Fruit fly (Drosophila melanogaster) whole organism, prepupa: ENCODE measurements around the gene CG11584.
A peak's percentile ranks its signal among the peaks of the same experiment; 100 is the strongest.

Experiments used
- CG10669 ChIP-seq: fragments of 200-800 bp; sonication (Bioruptor generic); optimal IDR thresholded peaks from 3 replicates; lab custom pipeline; 2018; ENCODE audit warnings: missing biosample characterization, mild to moderate bottlenecking, missing genetic modification characterization, moderate library complexity
- CG11294 ChIP-seq: fragments of 200-800 bp; sonication (Bioruptor generic); IDR thresholded peaks from 2 replicates; pipeline ENCODE4 v1.3.6; 2022; ENCODE audit warnings: missing biosample characterization, missing genetic modification characterization
- CG11762 ChIP-seq: fragments of 200-800 bp; sonication (Bioruptor generic); optimal IDR thresholded peaks from 3 replicates; lab custom pipeline; 2016; ENCODE audit warnings: missing biosample characterization, missing genetic modification characterization; ENCODE audit not compliant: insufficient read depth
- CG11902 ChIP-seq: fragments of 200-800 bp; sonication (Bioruptor generic); optimal IDR thresholded peaks from 3 replicates; lab custom pipeline; 2016; ENCODE audit warnings: missing biosample characterization, missing genetic modification characterization
- CG1621 ChIP-seq: fragments of 200-800 bp; sonication (Bioruptor generic); optimal IDR thresholded peaks from 3 replicates; lab custom pipeline; 2018; ENCODE audit warnings: missing biosample characterization, mild to moderate bottlenecking, missing genetic modification characterization
- CG16779 ChIP-seq: fragments of 200-800 bp; sonication (Bioruptor generic); optimal IDR thresholded peaks from 3 replicates; lab custom pipeline; 2017; ENCODE audit warnings: missing biosample characterization, mild to moderate bottlenecking, missing genetic modification characterization
- CG3032 ChIP-seq: fragments of 200-800 bp; optimal IDR thresholded peaks from 2 replicates; lab custom pipeline; 2019; ENCODE audit warnings: missing biosample characterization, mild to moderate bottlenecking, missing genetic modification characterization, moderate library complexity
- CG31627 ChIP-seq: fragments of 200-800 bp; sonication (Bioruptor generic); optimal IDR thresholded peaks from 3 replicates; lab custom pipeline; 2016; ENCODE audit warnings: missing biosample characterization, missing genetic modification characterization
- CG32006 ChIP-seq: fragments of 200-800 bp; sonication (Bioruptor generic); optimal IDR thresholded peaks from 3 replicates; lab custom pipeline; 2017; ENCODE audit warnings: missing biosample characterization, mild to moderate bottlenecking, missing genetic modification characterization
- CG34406 ChIP-seq: fragments of 200-800 bp; sonication (Bioruptor generic); optimal IDR thresholded peaks from 3 replicates; lab custom pipeline; 2016; ENCODE audit warnings: missing biosample characterization, missing genetic modification characterization
- CG3919 ChIP-seq: fragments of 200-800 bp; sonication (Bioruptor generic); optimal IDR thresholded peaks from 3 replicates; lab custom pipeline; 2016; ENCODE audit warnings: missing biosample characterization, missing genetic modification characterization
- CG6163 ChIP-seq: fragments of 200-800 bp; sonication (Bioruptor generic); IDR thresholded peaks from 3 replicates; pipeline ENCODE4 v1.3.6; 2022; ENCODE audit warnings: missing biosample characterization, missing genetic modification characterization
- CG6792 ChIP-seq: fragments of 200-800 bp; sonication (Bioruptor generic); optimal IDR thresholded peaks from 3 replicates; lab custom pipeline; 2016; ENCODE audit warnings: missing biosample characterization, missing genetic modification characterization
- CG6854 ChIP-seq: fragments of 200-800 bp; sonication (Bioruptor generic); optimal IDR thresholded peaks from 2 replicates; lab custom pipeline; 2017; ENCODE audit warnings: missing biosample characterization, mild to moderate bottlenecking, missing genetic modification characterization
- CG8119 ChIP-seq: fragments of 200-800 bp; sonication (Bioruptor generic); IDR thresholded peaks from 3 replicates; pipeline ENCODE4 v1.3.6; 2022; ENCODE audit warnings: missing biosample characterization, missing genetic modification characterization
- CG9139 ChIP-seq: fragments of 200-800 bp; sonication (Bioruptor generic); optimal IDR thresholded peaks from 3 replicates; lab custom pipeline; 2017; ENCODE audit warnings: missing biosample characterization, mild to moderate bottlenecking, missing genetic modification characterization
- Eip75B ChIP-seq: fragments of 200-800 bp; sonication (Bioruptor generic); optimal IDR thresholded peaks from 3 replicates; lab custom pipeline; 2016; ENCODE audit warnings: missing biosample characterization, missing genetic modification characterization
- Eip78C ChIP-seq: fragments of 200-800 bp; sonication (Bioruptor generic); peaks from one replicate; lab custom pipeline; 2016; ENCODE audit warnings: missing biosample characterization, missing genetic modification characterization
- Eip93F ChIP-seq: fragments of 200-800 bp; sonication (Bioruptor generic); optimal IDR thresholded peaks from 2 replicates; lab custom pipeline; 2016; ENCODE audit warnings: missing biosample characterization, mild to moderate bottlenecking, missing genetic modification characterization
- Ets21C ChIP-seq: fragments of 200-800 bp; sonication (Bioruptor generic); optimal IDR thresholded peaks from 3 replicates; lab custom pipeline; 2016; ENCODE audit warnings: missing biosample characterization, missing genetic modification characterization
- Ets96B ChIP-seq: fragments of 200-800 bp; optimal IDR thresholded peaks from 2 replicates; lab custom pipeline; 2019; ENCODE audit warnings: missing biosample characterization, mild to moderate bottlenecking, missing genetic modification characterization, moderate library complexity
- Gug ChIP-seq: fragments of 200-800 bp; sonication (Bioruptor generic); IDR thresholded peaks from 2 replicates; pipeline ENCODE4 v1.3.6; 2022; ENCODE audit warnings: missing biosample characterization, missing genetic modification characterization
- Hr38 ChIP-seq: sonication (Bioruptor generic); optimal IDR thresholded peaks from 2 replicates; lab custom pipeline; 2016; ENCODE audit warnings: missing biosample characterization, missing genetic modification characterization
- Hr4 ChIP-seq: fragments of 200-800 bp; sonication (Bioruptor generic); optimal IDR thresholded peaks from 3 replicates; lab custom pipeline; 2016; ENCODE audit warnings: missing biosample characterization, missing genetic modification characterization
- Met ChIP-seq: fragments of 200-800 bp; sonication (Bioruptor generic); optimal IDR thresholded peaks from 3 replicates; lab custom pipeline; 2016; ENCODE audit warnings: missing biosample characterization, missing genetic modification characterization
- OdsH ChIP-seq: fragments of 200-800 bp; sonication (Bioruptor generic); optimal IDR thresholded peaks from 3 replicates; lab custom pipeline; 2016; ENCODE audit warnings: missing biosample characterization, missing genetic modification characterization
- Smox ChIP-seq: fragments of 200-800 bp; sonication (Bioruptor generic); optimal IDR thresholded peaks from 3 replicates; lab custom pipeline; 2016; ENCODE audit warnings: missing biosample characterization, missing genetic modification characterization
- Sox102F ChIP-seq: fragments of 200-800 bp; sonication (Bioruptor generic); optimal IDR thresholded peaks from 2 replicates; lab custom pipeline; 2016; ENCODE audit warnings: missing biosample characterization, mild to moderate bottlenecking, missing genetic modification characterization
- Sox14 ChIP-seq: fragments of 200-800 bp; sonication (Bioruptor generic); optimal IDR thresholded peaks from 3 replicates; lab custom pipeline; 2016; ENCODE audit warnings: missing biosample characterization, missing genetic modification characterization
- Sox15 ChIP-seq: fragments of 200-800 bp; sonication (Bioruptor generic); optimal IDR thresholded peaks from 3 replicates; lab custom pipeline; 2016; ENCODE audit warnings: missing biosample characterization, missing genetic modification characterization
- achi ChIP-seq: fragments of 200-800 bp; sonication (Bioruptor generic); optimal IDR thresholded peaks from 3 replicates; lab custom pipeline; 2016; ENCODE audit warnings: missing biosample characterization, missing genetic modification characterization
- acj6 ChIP-seq: fragments of 200-800 bp; sonication (Bioruptor generic); optimal IDR thresholded peaks from 3 replicates; lab custom pipeline; 2016; ENCODE audit warnings: missing biosample characterization, missing genetic modification characterization
- dac ChIP-seq: fragments of 200-800 bp; sonication (Bioruptor generic); optimal IDR thresholded peaks from 2 replicates; lab custom pipeline; 2017; ENCODE audit warnings: missing biosample characterization, mild to moderate bottlenecking, missing genetic modification characterization
- esn ChIP-seq: fragments of 200-800 bp; sonication (Bioruptor generic); optimal IDR thresholded peaks from 2 replicates; lab custom pipeline; 2016; ENCODE audit warnings: missing biosample characterization, mild to moderate bottlenecking, missing genetic modification characterization, moderate library complexity
- fd59A ChIP-seq: fragments of 200-800 bp; sonication (Bioruptor generic); optimal IDR thresholded peaks from 2 replicates; lab custom pipeline; 2017; ENCODE audit warnings: missing biosample characterization, mild to moderate bottlenecking, missing genetic modification characterization, missing genetic modification reagents
- fd85E ChIP-seq: fragments of 200-800 bp; sonication (Bioruptor generic); optimal IDR thresholded peaks from 3 replicates; lab custom pipeline; 2016; ENCODE audit warnings: missing biosample characterization, missing genetic modification characterization
- fkh ChIP-seq: fragments of 200-800 bp; sonication (Bioruptor generic); optimal IDR thresholded peaks from 3 replicates; lab custom pipeline; 2017; ENCODE audit warnings: missing biosample characterization, mild to moderate bottlenecking, missing genetic modification characterization, moderate library complexity
- net ChIP-seq: fragments of 200-800 bp; sonication (Bioruptor generic); optimal IDR thresholded peaks from 3 replicates; lab custom pipeline; 2016; ENCODE audit warnings: missing biosample characterization, missing genetic modification characterization
- pdm3 ChIP-seq: fragments of 200-800 bp; sonication (Bioruptor generic); optimal IDR thresholded peaks from 3 replicates; lab custom pipeline; 2016; ENCODE audit warnings: missing biosample characterization, missing genetic modification characterization
- salr ChIP-seq, 2 experiments: fragments of 200-800 bp; sonication (Bioruptor generic); optimal IDR thresholded peaks; 3 replicates each; lab custom pipeline; 2016 to 2018; ENCODE audit warnings: missing biosample characterization in 2 of 2, missing genetic modification characterization in 2 of 2, mild to moderate bottlenecking in 1 of 2
- svp ChIP-seq: fragments of 200-800 bp; sonication (Bioruptor generic); peaks from one replicate; lab custom pipeline; 2016; ENCODE audit warnings: missing biosample characterization, missing genetic modification characterization
- topi ChIP-seq: fragments of 200-800 bp; sonication (Bioruptor generic); optimal IDR thresholded peaks from 3 replicates; lab custom pipeline; 2016; ENCODE audit warnings: missing biosample characterization, missing genetic modification characterization
- vri ChIP-seq: fragments of 200-800 bp; sonication (Bioruptor generic); optimal IDR thresholded peaks from 3 replicates; lab custom pipeline; 2016; ENCODE audit warnings: missing biosample characterization, mild to moderate bottlenecking, missing genetic modification characterization

Gene CG11584

dm6 chrX:14208426-14209208 is 27.8 kb downstream of the CG11584 start (continued):
- TF ChIP-seq CG3919 (peak; percentile 77), topi (GFP tag; lab: Kevin White, UChicago) (peak; percentile 79), Sox15 (GFP tag; lab: Kevin White, UChicago) (peak; percentile 13), CG8119 (peak; percentile 82), Eip93F (GFP tag; lab: Kevin White, UChicago) (no peak), Ets21C (GFP tag; lab: Kevin White, UChicago) (no peak), CG3032 (tag; lab: Kevin White, UChicago) (peak; percentile 75), dac (GFP tag; lab: Kevin White, UChicago) (peak; percentile 44), CG32006 (GFP tag; lab: Kevin White, UChicago) (peak; percentile 71), OdsH (peak; percentile 71)

dm6 chrX:14209209-14209781 is 28.5 kb downstream of the CG11584 start:
- TF ChIP-seq Eip78C (GFP tag; lab: Kevin White, UChicago) (peak; percentile 31), svp (peak; percentile 58), CG31627 (peak; percentile 21), salr (GFP tag; optimal IDR thresholded peaks at IDR 0.05; lab: Kevin White, UChicago) (no peak), Smox (peak; percentile 6), esn (GFP tag; lab: Kevin White, UChicago) (no peak), fkh (GFP tag; lab: Kevin White, UChicago) (peak; percentile 48), Sox102F (GFP tag; lab: Kevin White, UChicago) (peak; percentile 11), topi (GFP tag; lab: Kevin White, UChicago) (peak; percentile 26), CG9139 (no peak), CG34406 (GFP tag; lab: Kevin White, UChicago) (peak; percentile 1), vri (peak; percentile 11)

DNA sequence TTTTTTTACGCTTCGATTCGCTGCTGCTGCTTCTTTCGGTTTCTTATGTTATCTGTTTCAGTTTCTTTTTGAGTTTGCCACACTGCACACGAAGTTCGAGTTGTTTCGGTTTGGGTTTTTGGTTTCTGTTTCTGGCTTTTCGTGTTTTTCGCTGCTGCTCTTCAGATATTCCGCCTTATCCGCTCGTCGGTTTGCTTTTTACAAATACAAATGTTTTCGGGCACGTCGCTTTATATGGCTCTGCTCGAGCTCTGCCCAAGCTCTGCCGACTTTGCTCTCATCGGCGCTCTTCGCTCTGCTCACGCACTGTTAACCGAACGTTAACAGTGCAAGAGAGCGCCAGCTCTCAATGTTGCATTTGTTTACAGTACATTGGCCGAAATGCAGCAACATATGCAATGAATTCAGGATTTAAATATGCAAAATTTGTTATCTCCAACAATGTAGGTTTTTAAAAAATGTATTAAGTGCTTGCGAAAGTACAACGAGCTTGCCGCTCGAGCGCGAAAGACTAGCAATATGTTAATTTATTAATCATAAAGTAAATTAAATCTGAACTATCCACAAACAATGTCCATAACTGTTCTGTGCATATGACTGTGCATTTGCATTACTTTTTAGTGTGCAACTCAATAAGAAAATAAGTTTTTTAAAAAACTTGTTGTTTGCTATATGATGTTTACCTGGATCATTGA is 30.6 kb downstream of the CG11584 start:
- TF ChIP-seq svp, result peak; percentile 62
- no peak for TF ChIP-seq Hr38
- TF ChIP-seq fd85E (GFP tag; lab: Kevin White, UChicago), result no peak
- no peak for TF ChIP-seq CG1621
- peak; percentile 55 for TF ChIP-seq pdm3
- peak; percentile 38 for TF ChIP-seq OdsH
- no peak for TF ChIP-seq Eip75B (GFP tag; lab: Kevin White, UChicago)
- TF ChIP-seq CG32006 (GFP tag; lab: Kevin White, UChicago), result peak; percentile 76
- no peak for TF ChIP-seq CG8119
- TF ChIP-seq CG16779 (tag; lab: Kevin White, UChicago), result no peak
- peak; percentile 18 for TF ChIP-seq CG6854
- peak; percentile 30 for TF ChIP-seq Met
- TF ChIP-seq Hr4 (GFP tag; lab: Kevin White, UChicago), result peak; percentile 48
- no peak for TF ChIP-seq Sox15 (GFP tag; lab: Kevin White, UChicago)
- TF ChIP-seq CG11902 (GFP tag; lab: Kevin White, UChicago), result no peak
- no peak; the same call in 2 of the 3 replicates for TF ChIP-seq CG6163
- TF ChIP-seq CG3032 (tag; lab: Kevin White, UChicago), result peak; percentile 30
- TF ChIP-seq acj6 (GFP tag; lab: Kevin White, UChicago), result peak; percentile 41
- TF ChIP-seq topi (GFP tag; lab: Kevin White, UChicago), result peak; percentile 6
- TF ChIP-seq Ets21C (GFP tag; lab: Kevin White, UChicago), result no peak
- TF ChIP-seq Sox102F (GFP tag; lab: Kevin White, UChicago), result peak; percentile 10
- TF ChIP-seq Smox, result peak; percentile 15
- peak; percentile 37 for TF ChIP-seq fd59A (GFP tag; lab: Kevin White, UChicago)
- TF ChIP-seq Sox14 (GFP tag; lab: Kevin White, UChicago), result peak; percentile 28
- TF ChIP-seq achi, result peak; percentile 24
- no peak for TF ChIP-seq net (GFP tag; lab: Kevin White, UChicago)
- no peak for TF ChIP-seq Ets96B
- TF ChIP-seq esn (GFP tag; lab: Kevin White, UChicago), result peak; percentile 14
- TF ChIP-seq CG34406 (GFP tag; lab: Kevin White, UChicago), result no peak
- TF ChIP-seq CG6792 (GFP tag; lab: Kevin White, UChicago), result no peak
- TF ChIP-seq CG11294, result no peak
- no peak for TF ChIP-seq CG11762 (GFP tag; lab: Kevin White, UChicago)
- no peak for TF ChIP-seq Gug (GFP tag; lab: Robert Waterston, UW)
- no peak for TF ChIP-seq dac (GFP tag; lab: Kevin White, UChicago)
- TF ChIP-seq CG10669 (GFP tag; lab: Kevin White, UChicago), result no peak
